Fruit fly (Drosophila melanogaster) whole organism: ENCODE measurements around the gene Pgam5.

Source experiments
- CG8478 ChIP-seq: fragments of >200 bp; optimal IDR thresholded peaks from 2 replicates; lab custom pipeline; 2018; ENCODE audit warnings: inconsistent platforms
- Dll ChIP-seq: fragments of >200 bp; optimal IDR thresholded peaks from 2 replicates; lab custom pipeline; 2017
- EcR ChIP-seq, 2 experiments: fragments of >200 bp; optimal IDR thresholded peaks; 2 replicates each; lab custom pipeline; 2017; ENCODE audit warnings: missing biosample characterization in 2 of 2, missing genetic modification characterization in 2 of 2, missing genetic modification reagents in 2 of 2
- pan ChIP-seq: fragments of >200 bp; optimal IDR thresholded peaks from 2 replicates; lab custom pipeline; 2017
- psq ChIP-seq: fragments of >200 bp; optimal IDR thresholded peaks from 2 replicates; lab custom pipeline; 2017
- usp ChIP-seq: fragments of >200 bp; optimal IDR thresholded peaks from 2 replicates; lab custom pipeline; 2017; ENCODE audit warnings: missing biosample characterization, missing genetic modification characterization, mixed read lengths

Gene Pgam5

dm6 chrX:1856605-1857004 is 16.8 kb downstream of the Pgam5 start:
- no peak for TF ChIP-seq pan (lab: Kevin White, UChicago)
- no peak for TF ChIP-seq psq (lab: Kevin White, UChicago)
- no peak for TF ChIP-seq usp (GFP tag; lab: Kevin White, UChicago)
- TF ChIP-seq Dll (lab: Kevin White, UChicago), result no peak
- TF ChIP-seq EcR (GFP tag; optimal IDR thresholded peaks at IDR 0.05; lab: Kevin White, UChicago), result no peak
- no peak for TF ChIP-seq CG8478 (lab: Kevin White, UChicago)

- TF ChIP-seq EcR (GFP tag; optimal IDR thresholded peaks at IDR 0.05; lab: Kevin White, UChicago), result no peak
- TF ChIP-seq usp (GFP tag; lab: Kevin White, UChicago), result no peak
- TF ChIP-seq pan (lab: Kevin White, UChicago), result no peak
- no peak for TF ChIP-seq Dll (lab: Kevin White, UChicago)
- TF ChIP-seq CG8478 (lab: Kevin White, UChicago), result no peak
- no peak for TF ChIP-seq psq (lab: Kevin White, UChicago)
These were observed 18.5 kb downstream of the Pgam5 start for dm6 chrX:1854873-1855272.

dm6 chrX:1854070-1854469 is 19.3 kb downstream of the Pgam5 start:
- TF ChIP-seq usp (GFP tag; lab: Kevin White, UChicago), result no peak
- TF ChIP-seq EcR (GFP tag; optimal IDR thresholded peaks at IDR 0.05; lab: Kevin White, UChicago), result no peak
- no peak for TF ChIP-seq psq (lab: Kevin White, UChicago)
- no peak for TF ChIP-seq CG8478 (lab: Kevin White, UChicago)

dm6 chrX:1849914-1850313 is 23.5 kb downstream of the Pgam5 start:
- no peak for TF ChIP-seq EcR (GFP tag; optimal IDR thresholded peaks at IDR 0.05; lab: Kevin White, UChicago)
- TF ChIP-seq psq (lab: Kevin White, UChicago), result no peak
- TF ChIP-seq CG8478 (lab: Kevin White, UChicago), result no peak
- TF ChIP-seq Dll (lab: Kevin White, UChicago), result no peak
- TF ChIP-seq pan (lab: Kevin White, UChicago), result no peak
- TF ChIP-seq usp (GFP tag; lab: Kevin White, UChicago), result no peak

dm6 chrX:1848624-1849198 is 24.7 kb downstream of the Pgam5 start:
- TF ChIP-seq usp (GFP tag; lab: Kevin White, UChicago), result no peak

dm6 chrX:1847735-1848134 is 25.6 kb downstream of the Pgam5 start:
- TF ChIP-seq usp (GFP tag; lab: Kevin White, UChicago), result no peak
- no peak for TF ChIP-seq Dll (lab: Kevin White, UChicago)
- TF ChIP-seq EcR (GFP tag; optimal IDR thresholded peaks at IDR 0.05; lab: Kevin White, UChicago), result no peak
- no peak for TF ChIP-seq psq (lab: Kevin White, UChicago)
- TF ChIP-seq CG8478 (lab: Kevin White, UChicago), result no peak
- no peak for TF ChIP-seq pan (lab: Kevin White, UChicago)

dm6 chrX:1846386-1846785 is 27.0 kb downstream of the Pgam5 start:
- TF ChIP-seq CG8478 (lab: Kevin White, UChicago) (no peak), usp (GFP tag; lab: Kevin White, UChicago) (no peak), EcR (GFP tag; optimal IDR thresholded peaks at IDR 0.05; lab: Kevin White, UChicago) (no peak), pan (lab: Kevin White, UChicago) (no peak), psq (lab: Kevin White, UChicago) (no peak), Dll (lab: Kevin White, UChicago) (no peak)

dm6 chrX:1845413-1845951 is 27.9 kb downstream of the Pgam5 start:
- TF ChIP-seq psq (lab: Kevin White, UChicago), result no peak
- TF ChIP-seq CG8478 (lab: Kevin White, UChicago), result no peak
- TF ChIP-seq usp (GFP tag; lab: Kevin White, UChicago), result no peak
- TF ChIP-seq EcR (GFP tag; optimal IDR thresholded peaks at IDR 0.05; lab: Kevin White, UChicago), result no peak
- TF ChIP-seq Dll (lab: Kevin White, UChicago), result no peak
- TF ChIP-seq pan (lab: Kevin White, UChicago), result no peak

- TF ChIP-seq psq (lab: Kevin White, UChicago) (no peak), EcR (GFP tag; optimal IDR thresholded peaks at IDR 0.05; lab: Kevin White, UChicago) (no peak), CG8478 (lab: Kevin White, UChicago) (no peak), usp (GFP tag; lab: Kevin White, UChicago) (no peak), Dll (lab: Kevin White, UChicago) (no peak), pan (lab: Kevin White, UChicago) (no peak)
These were observed 30.5 kb downstream of the Pgam5 start for dm6 chrX:1842875-1843274.

dm6 chrX:1840520-1840919 is 32.8 kb downstream of the Pgam5 start:
- no peak for TF ChIP-seq EcR (GFP tag; optimal IDR thresholded peaks at IDR 0.05; lab: Kevin White, UChicago)
- no peak for TF ChIP-seq CG8478 (lab: Kevin White, UChicago)
- no peak for TF ChIP-seq Dll (lab: Kevin White, UChicago)
- TF ChIP-seq psq (lab: Kevin White, UChicago), result no peak
- no peak for TF ChIP-seq usp (GFP tag; lab: Kevin White, UChicago)
- no peak for TF ChIP-seq pan (lab: Kevin White, UChicago)

- TF ChIP-seq Dll (lab: Kevin White, UChicago), result no peak
- TF ChIP-seq CG8478 (lab: Kevin White, UChicago), result no peak
- TF ChIP-seq psq (lab: Kevin White, UChicago), result no peak
- no peak for TF ChIP-seq pan (lab: Kevin White, UChicago)
- TF ChIP-seq usp (GFP tag; lab: Kevin White, UChicago), result no peak
- TF ChIP-seq EcR (GFP tag; optimal IDR thresholded peaks at IDR 0.05; lab: Kevin White, UChicago), result no peak
These were observed 38.5 kb downstream of the Pgam5 start for dm6 chrX:1834702-1835376.
